Worm (Caenorhabditis elegans) whole organism, late embryonic: ENCODE measurements around the gene nspb-9.

Experiments used
- T23F11.4 ChIP-seq: fragments of 200-800 bp; sonication (Bioruptor generic); optimal IDR thresholded peaks from 2 replicates; lab custom pipeline; 2018; ENCODE audit warnings: mild to moderate bottlenecking, missing genetic modification characterization, missing compliant biosample characterization
- ceh-14 ChIP-seq: sonication (generic microtip); optimal IDR thresholded peaks from 2 replicates; lab custom pipeline; 2016; ENCODE audit warnings: missing genotype, missing genetic modification characterization, missing compliant biosample characterization
- ceh-18 ChIP-seq: sonication (generic microtip); optimal IDR thresholded peaks from 2 replicates; lab custom pipeline; 2016; ENCODE audit warnings: missing genetic modification characterization, missing compliant biosample characterization
- ceh-34 ChIP-seq: sonication (generic microtip); optimal IDR thresholded peaks from 2 replicates; lab custom pipeline; 2016; ENCODE audit warnings: mild to moderate bottlenecking, missing genetic modification characterization, missing compliant biosample characterization
- ceh-6 ChIP-seq: fragments of 200-800 bp; sonication (Bioruptor generic); optimal IDR thresholded peaks from 2 replicates; lab custom pipeline; 2018; ENCODE audit warnings: mild to moderate bottlenecking, missing genetic modification characterization, missing compliant biosample characterization
- dmd-4 ChIP-seq: sonication (generic microtip); optimal IDR thresholded peaks from 2 replicates; lab custom pipeline; 2016; ENCODE audit warnings: borderline replicate concordance, missing genetic modification characterization, missing compliant biosample characterization
- fkh-6 ChIP-seq: sonication (generic microtip); optimal IDR thresholded peaks from 2 replicates; lab custom pipeline; 2016; ENCODE audit warnings: missing genetic modification characterization, missing compliant biosample characterization
- hlh-13 ChIP-seq: fragments of 200-800 bp; sonication (Bioruptor generic); optimal IDR thresholded peaks from 2 replicates; lab custom pipeline; 2018; ENCODE audit warnings: mild to moderate bottlenecking, missing genetic modification characterization, missing compliant biosample characterization
- hlh-15 ChIP-seq: sonication (generic microtip); optimal IDR thresholded peaks from 2 replicates; lab custom pipeline; 2016; ENCODE audit warnings: missing genetic modification characterization, missing compliant biosample characterization
- hlh-30 ChIP-seq: sonication (generic microtip); optimal IDR thresholded peaks from 2 replicates; lab custom pipeline; 2017; ENCODE audit warnings: antibody characterized with exemption, missing genetic modification characterization, missing compliant biosample characterization; ENCODE audit not compliant: insufficient read depth
- lim-6 ChIP-seq: sonication (generic microtip); optimal IDR thresholded peaks from 2 replicates; lab custom pipeline; 2016; ENCODE audit warnings: missing genetic modification characterization, missing compliant biosample characterization
- nhr-232 ChIP-seq: sonication (generic microtip); optimal IDR thresholded peaks from 2 replicates; lab custom pipeline; 2016; ENCODE audit warnings: missing genetic modification characterization, missing compliant biosample characterization
- sox-2 ChIP-seq: fragments of 200-800 bp; sonication (Bioruptor generic); IDR thresholded peaks from 2 replicates; pipeline ENCODE4 v1.3.6; 2022; ENCODE audit warnings: missing genetic modification reagents, missing genetic modification characterization, missing compliant biosample characterization
- ztf-16 ChIP-seq: sonication (generic microtip); optimal IDR thresholded peaks from 2 replicates; lab custom pipeline; 2017; ENCODE audit warnings: missing genetic modification characterization, missing compliant biosample characterization

Gene nspb-9

DNA sequence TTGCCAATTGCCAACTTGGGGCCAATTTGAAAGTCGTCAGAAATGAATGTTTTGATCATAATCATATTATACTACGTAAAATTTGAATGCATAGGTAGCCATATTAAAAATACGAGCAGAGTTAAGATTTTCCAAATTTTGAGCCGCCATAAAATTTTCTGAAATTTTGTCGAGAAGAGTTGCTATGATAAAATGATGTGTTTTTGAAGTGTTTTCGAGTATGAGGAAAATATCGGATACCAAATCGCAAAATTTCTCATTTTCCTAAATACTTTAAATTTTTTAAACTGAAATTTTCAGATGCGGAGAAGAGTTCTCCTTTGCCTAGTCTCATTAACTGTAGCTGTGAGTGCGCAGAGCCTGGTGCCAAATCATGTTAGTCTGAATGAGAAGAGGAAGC is 46.7 kb downstream of the nspb-9 start, which contains the start of gene tag-297:
Gene tag-297 (plus strand): TSS at position 301 of the 400 bp plus-strand sequence.
- TF ChIP-seq lim-6 (tag; lab: Kevin White, UChicago): no peak
- no peak for TF ChIP-seq ceh-14 (tag; lab: Kevin White, UChicago)
- TF ChIP-seq T23F11.4: no peak
- no peak for TF ChIP-seq ztf-16
- TF ChIP-seq dmd-4 (tag; lab: Kevin White, UChicago): no peak
- TF ChIP-seq ceh-6 (GFP tag; lab: Kevin White, UChicago): no peak
- no peak for TF ChIP-seq sox-2 (GFP tag; lab: Robert Waterston, UW)
- no peak for TF ChIP-seq nhr-232 (tag; lab: Kevin White, UChicago)
- TF ChIP-seq fkh-6 (tag; lab: Kevin White, UChicago): no peak
- TF ChIP-seq hlh-30 (tag; lab: Kevin White, UChicago): no peak
- TF ChIP-seq hlh-13 (GFP tag; lab: Kevin White, UChicago): no peak
- no peak for TF ChIP-seq ceh-34 (tag; lab: Kevin White, UChicago)
- no peak for TF ChIP-seq ceh-18 (tag; lab: Kevin White, UChicago)
- no peak for TF ChIP-seq hlh-15 (tag; lab: Kevin White, UChicago)
